Fruit fly (Drosophila melanogaster) ovary, adult (tissue): Measurements from ENCODE around the gene CG11779.

ENCODE experiments used
- CG17801 ChIP-seq: fragments of 200-800 bp; optimal IDR thresholded peaks from 2 replicates; lab custom pipeline; 2019; ENCODE audit warnings: missing biosample characterization, mild to moderate bottlenecking, missing genetic modification characterization, moderate library complexity; ENCODE audit not compliant: partially characterized antibody

Gene CG11779

DNA sequence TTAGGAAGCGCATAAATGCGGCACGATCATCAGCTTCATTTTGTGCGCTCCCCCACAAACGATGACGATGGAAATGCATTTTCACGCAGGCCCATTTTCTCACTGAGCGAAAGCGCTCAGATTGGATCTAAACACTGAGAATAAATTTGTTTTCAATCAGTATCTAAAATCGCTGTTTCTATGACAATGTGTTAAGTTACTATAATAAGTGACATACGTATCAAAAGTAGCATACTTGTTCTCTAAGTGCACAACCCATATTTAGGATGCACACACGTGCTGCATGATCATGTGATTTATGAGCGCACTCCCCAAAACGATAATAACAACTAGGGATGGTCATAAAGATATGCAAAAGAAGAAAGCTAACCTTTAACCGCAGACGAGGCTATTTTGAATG is 51.6 kb downstream of the CG11779 start:
- TF ChIP-seq CG17801 (GFP tag; lab: Kevin White, UChicago): no peak

DNA sequence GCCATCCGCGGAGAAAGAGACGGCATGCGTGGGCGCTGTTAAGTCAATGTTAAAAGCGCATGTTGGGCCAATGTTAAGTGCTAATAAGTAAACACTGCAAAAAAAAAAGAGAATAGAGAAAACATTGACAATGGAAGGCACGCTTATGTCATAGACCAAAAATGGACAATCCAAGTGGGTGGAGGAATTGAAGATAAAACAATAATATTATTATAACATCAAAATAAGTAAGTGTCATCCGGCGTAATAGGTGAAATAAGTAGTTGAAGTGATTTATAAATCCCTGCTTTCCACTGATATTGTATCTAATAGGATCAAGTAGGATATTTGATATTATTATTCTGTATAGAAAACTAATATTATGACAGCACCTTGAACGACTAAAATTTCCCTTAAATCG is 52.6 kb downstream of the CG11779 start:
- TF ChIP-seq CG17801 (GFP tag; lab: Kevin White, UChicago): no peak

DNA sequence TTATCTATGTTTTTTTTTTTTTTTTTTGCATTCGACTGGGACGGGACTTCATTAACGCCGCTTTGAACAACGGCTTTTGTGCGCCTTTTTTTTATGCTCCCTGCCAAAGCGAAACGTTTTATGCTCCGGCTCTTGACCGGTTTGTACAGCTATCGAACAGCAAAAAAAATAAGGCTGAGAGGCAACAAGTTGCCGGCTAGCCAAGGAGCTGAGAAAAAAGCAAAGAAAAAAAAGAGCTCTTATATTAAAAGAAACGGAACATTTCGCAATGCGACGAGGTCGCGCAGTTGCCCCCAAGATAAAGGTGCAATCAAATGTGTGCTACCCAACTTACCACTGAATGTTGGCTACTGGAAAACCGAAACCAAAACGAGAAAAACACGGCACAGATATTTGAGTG is 53.2 kb downstream of the CG11779 start:
- TF ChIP-seq CG17801 (GFP tag; lab: Kevin White, UChicago): no peak

DNA sequence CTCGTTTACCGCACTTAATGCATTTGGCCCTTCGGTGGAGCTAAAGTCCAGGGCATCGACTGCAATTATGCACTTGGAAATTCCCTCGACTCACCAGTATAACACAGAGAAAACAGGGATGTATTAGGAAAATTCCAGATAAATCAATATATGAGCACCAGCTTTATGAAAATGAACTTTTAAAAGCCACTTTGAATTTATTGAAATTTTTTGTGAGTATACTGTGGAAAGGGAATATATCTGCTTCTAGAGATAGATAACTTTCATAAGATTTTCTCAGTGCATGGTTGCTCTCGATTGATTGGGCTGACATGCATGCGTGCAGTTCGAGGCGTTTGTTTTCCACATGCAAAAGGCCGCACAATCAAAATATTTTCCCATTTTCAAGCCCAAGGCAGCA is 53.9 kb downstream of the CG11779 start:
- TF ChIP-seq CG17801 (GFP tag; lab: Kevin White, UChicago): no peak

DNA sequence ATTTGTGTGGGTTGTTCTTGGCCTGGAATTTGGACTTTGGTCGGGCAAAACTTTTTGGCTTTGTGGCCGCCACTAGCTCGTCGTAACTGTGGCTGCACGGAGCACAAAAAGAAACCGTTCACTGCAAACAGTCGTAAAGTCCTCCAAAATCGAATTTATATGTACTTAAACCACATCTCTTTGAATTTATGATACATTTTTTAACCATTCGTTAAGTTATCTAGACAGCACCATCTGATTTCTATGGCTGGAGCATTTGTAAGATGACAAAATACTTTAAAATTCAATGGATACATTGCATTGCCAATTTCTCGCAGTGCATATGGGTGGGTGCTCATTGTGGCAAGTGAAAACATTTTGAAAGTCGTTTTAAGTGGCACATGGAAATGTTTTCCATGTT is 55.6 kb downstream of the CG11779 start:
- no peak for TF ChIP-seq CG17801 (GFP tag; lab: Kevin White, UChicago)
